Fruit fly (Drosophila melanogaster) whole organism, adult: ENCODE measurements around the gene CG34125.

Source experiments
- CG11617 ChIP-seq: fragments of 200-800 bp; sonication (Bioruptor generic); optimal IDR thresholded peaks from 2 replicates; lab custom pipeline; 2017; ENCODE audit warnings: mild to moderate bottlenecking, missing biosample characterization, missing genetic modification reagents, missing genetic modification characterization
- CG1620 ChIP-seq: fragments of 200-800 bp; sonication (Bioruptor generic); optimal IDR thresholded peaks from 2 replicates; lab custom pipeline; 2016; ENCODE audit warnings: missing biosample characterization, missing genetic modification characterization
- CG33017 ChIP-seq: fragments of 200-800 bp; sonication (Bioruptor generic); optimal IDR thresholded peaks from 2 replicates; lab custom pipeline; 2018; ENCODE audit warnings: missing biosample characterization, mild to moderate bottlenecking, missing genetic modification characterization, moderate library complexity
- CG7045 ChIP-seq: fragments of 200-800 bp; sonication (Bioruptor generic); optimal IDR thresholded peaks from 2 replicates; lab custom pipeline; 2017; ENCODE audit warnings: missing biosample characterization, mild to moderate bottlenecking, missing genetic modification characterization
- CG7101 ChIP-seq: fragments of 200-800 bp; sonication (Bioruptor generic); optimal IDR thresholded peaks from 2 replicates; lab custom pipeline; 2018; ENCODE audit warnings: missing biosample characterization, mild to moderate bottlenecking, missing genetic modification characterization, moderate library complexity
- cic ChIP-seq: fragments of 200-800 bp; sonication (Bioruptor generic); optimal IDR thresholded peaks from 2 replicates; lab custom pipeline; 2017; ENCODE audit warnings: missing biosample characterization, mild to moderate bottlenecking, missing genetic modification characterization, moderate library complexity
- cnc ChIP-seq, 2 experiments: fragments of >200 bp; optimal IDR thresholded peaks; 2 replicates each; lab custom pipeline; 2017
- kay ChIP-seq: fragments of 200-800 bp; sonication (Bioruptor generic); peaks from one replicate; lab custom pipeline; 2016; ENCODE audit warnings: missing biosample characterization, missing genetic modification characterization, borderline replicate concordance
- ovo ChIP-seq: fragments of 200-800 bp; sonication (Bioruptor generic); optimal IDR thresholded peaks from 2 replicates; lab custom pipeline; 2016; ENCODE audit warnings: missing biosample characterization, missing genetic modification characterization

dm6 chr2L:4997401-4998259 is 32.2 kb downstream of the CG34125 start:
- TF ChIP-seq CG33017 (tag; lab: Kevin White, UChicago) (peak; percentile 93), kay (GFP tag; lab: Kevin White, UChicago) (peak; percentile 47), CG11617 (GFP tag; lab: Kevin White, UChicago) (peak; percentile 94), CG1620 (GFP tag; lab: Kevin White, UChicago) (peak; percentile 92), CG7101 (peak; percentile 95), cnc (optimal IDR thresholded peaks at IDR 0.05; lab: Kevin White, UChicago) (no peak), ovo (peak; percentile 84), cic (GFP tag; lab: Kevin White, UChicago) (peak; percentile 95), CG7045 (GFP tag; lab: Kevin White, UChicago) (peak; percentile 94)
